Fruit fly (Drosophila melanogaster) whole organism, wandering third instar larva: ENCODE results near the gene CG12974.

Experiments used
- Abd-B ChIP-seq: fragments of >200 bp; optimal IDR thresholded peaks from 2 replicates; lab custom pipeline; 2017; ENCODE audit warnings: missing biosample characterization, missing genetic modification characterization
- CG32264 ChIP-seq: fragments of 200-800 bp; sonication (Bioruptor generic); optimal IDR thresholded peaks from 2 replicates; lab custom pipeline; 2016; ENCODE audit warnings: missing biosample characterization, missing genetic modification characterization
- CG9705 ChIP-seq: fragments of 200-800 bp; sonication (Bioruptor generic); optimal IDR thresholded peaks from 2 replicates; lab custom pipeline; 2018; ENCODE audit warnings: missing biosample characterization, mild to moderate bottlenecking, missing genetic modification characterization
- CrebA ChIP-seq: fragments of 200-800 bp; sonication (Bioruptor generic); optimal IDR thresholded peaks from 2 replicates; lab custom pipeline; 2016; ENCODE audit warnings: missing biosample characterization, mild to moderate bottlenecking, missing genetic modification characterization, borderline replicate concordance
- Dfd ChIP-seq: fragments of >200 bp; optimal IDR thresholded peaks from 2 replicates; lab custom pipeline; 2017; ENCODE audit warnings: missing biosample characterization, missing genetic modification characterization
- Dif ChIP-seq: fragments of 200-275, 200-300 bp; sonication (Bioruptor generic); optimal IDR thresholded peaks from 2 replicates; lab custom pipeline; 2018; ENCODE audit warnings: missing biosample characterization, missing genetic modification characterization; ENCODE audit not compliant: partially characterized antibody
- GATAd ChIP-seq: sonication (Bioruptor generic); optimal IDR thresholded peaks from 2 replicates; lab custom pipeline; 2016; ENCODE audit warnings: missing biosample characterization, missing genetic modification characterization
- HLH106 ChIP-seq: fragments of 200-800 bp; optimal IDR thresholded peaks from 3 replicates; lab custom pipeline; 2019; ENCODE audit warnings: missing biosample characterization, mild to moderate bottlenecking, missing genetic modification characterization, moderate library complexity
- Hnf4 ChIP-seq: fragments of 200-800 bp; sonication (Bioruptor generic); optimal IDR thresholded peaks from 2 replicates; lab custom pipeline; 2016; ENCODE audit warnings: missing biosample characterization, mild to moderate bottlenecking, missing genetic modification characterization
- Hr78 ChIP-seq: fragments of >200 bp; optimal IDR thresholded peaks from 2 replicates; lab custom pipeline; 2017; ENCODE audit warnings: missing biosample characterization, missing genetic modification characterization
- Hr83 ChIP-seq: fragments of 200-300 bp; sonication (Bioruptor generic); optimal IDR thresholded peaks from 2 replicates; lab custom pipeline; 2016; ENCODE audit warnings: missing biosample characterization, mild to moderate bottlenecking, missing genetic modification characterization, moderate library complexity; ENCODE audit not compliant: poor library complexity, severe bottlenecking
- Jra ChIP-seq: sonication (Bioruptor generic); optimal IDR thresholded peaks from 2 replicates; lab custom pipeline; 2016; ENCODE audit warnings: missing biosample characterization, missing genetic modification characterization
- Mio ChIP-seq: sonication (Bioruptor generic); optimal IDR thresholded peaks from 2 replicates; lab custom pipeline; 2016; ENCODE audit warnings: missing biosample characterization, missing genetic modification characterization
- Myc ChIP-seq: fragments of >200 bp; optimal IDR thresholded peaks from 2 replicates; lab custom pipeline; 2017
- N ChIP-seq: fragments of >200 bp; optimal IDR thresholded peaks from 2 replicates; lab custom pipeline; 2018; ENCODE audit warnings: missing biosample characterization, missing external identifiers, missing genetic modification characterization
- OdsH ChIP-seq: fragments of 200-800 bp; sonication (Bioruptor generic); optimal IDR thresholded peaks from 2 replicates; lab custom pipeline; 2016; ENCODE audit warnings: missing biosample characterization, mild to moderate bottlenecking, missing genetic modification characterization
- Rel ChIP-seq, 2 experiments: fragments of 200-800 bp; sonication (Bioruptor generic) in 1 of 2; optimal IDR thresholded peaks; 2 replicates in 1 of 2; 3 replicates in 1 of 2; lab custom pipeline; 2016 to 2019; ENCODE audit warnings: mild to moderate bottlenecking in 2 of 2, missing biosample characterization in 2 of 2, missing genetic modification characterization in 2 of 2, moderate library complexity in 1 of 2
- Sp1 ChIP-seq: fragments of 200-800 bp; sonication (Bioruptor generic); optimal IDR thresholded peaks from 3 replicates; lab custom pipeline; 2019; ENCODE audit warnings: missing biosample characterization, mild to moderate bottlenecking, missing genetic modification characterization, moderate library complexity
- Vsx2 ChIP-seq: fragments of 200-300, 225-300 bp; sonication (Bioruptor generic); optimal IDR thresholded peaks from 2 replicates; lab custom pipeline; 2018; ENCODE audit warnings: missing biosample characterization, missing genetic modification characterization; ENCODE audit not compliant: partially characterized antibody
- br ChIP-seq: fragments of 200-800 bp; sonication (Bioruptor generic); optimal IDR thresholded peaks from 2 replicates; lab custom pipeline; 2016; ENCODE audit warnings: missing biosample characterization, missing genetic modification characterization
- brk ChIP-seq: fragments of 200-800 bp; sonication (Bioruptor generic); optimal IDR thresholded peaks from 2 replicates; lab custom pipeline; 2016; ENCODE audit warnings: missing biosample characterization, mild to moderate bottlenecking, missing genetic modification characterization
- dl ChIP-seq, 2 experiments: fragments of 175-275, 200-275 bp in 1 of 2; fragments of 200-275 bp in 1 of 2; sonication (Bioruptor generic); optimal IDR thresholded peaks; lab custom pipeline; 2018; ENCODE audit warnings: mild to moderate bottlenecking in 2 of 2, missing biosample characterization in 2 of 2, missing genetic modification characterization in 2 of 2, moderate library complexity in 2 of 2; ENCODE audit not compliant: partially characterized antibody in 2 of 2, insufficient read depth in 1 of 2
- dmrt93B ChIP-seq: fragments of 200-800 bp; sonication (Bioruptor generic); optimal IDR thresholded peaks from 2 replicates; lab custom pipeline; 2018; ENCODE audit warnings: missing biosample characterization, mild to moderate bottlenecking, missing genetic modification characterization
- dsf ChIP-seq: sonication (Bioruptor generic); optimal IDR thresholded peaks from 2 replicates; lab custom pipeline; 2016; ENCODE audit warnings: missing biosample characterization, missing genetic modification characterization, borderline replicate concordance
- ey ChIP-seq: fragments of 200-800 bp; sonication (Bioruptor generic); optimal IDR thresholded peaks from 2 replicates; lab custom pipeline; 2016; ENCODE audit warnings: missing biosample characterization, missing genetic modification characterization
- foxo ChIP-seq, 2 experiments: fragments of 200-800 bp; sonication (Bioruptor generic); optimal IDR thresholded peaks; 2 replicates in 1 of 2; 3 replicates in 1 of 2; lab custom pipeline; 2016 to 2017; ENCODE audit warnings: missing biosample characterization in 2 of 2, missing genetic modification characterization in 2 of 2
- fru ChIP-seq: fragments of 200-800 bp; sonication (Bioruptor generic); optimal IDR thresholded peaks from 3 replicates; lab custom pipeline; 2016; ENCODE audit warnings: missing biosample characterization, mild to moderate bottlenecking, missing genetic modification characterization
- h ChIP-seq: fragments of 200-800 bp; sonication (Bioruptor generic); optimal IDR thresholded peaks from 3 replicates; lab custom pipeline; 2016; ENCODE audit warnings: missing biosample characterization, mild to moderate bottlenecking, missing genetic modification characterization
- jim ChIP-seq: fragments of 175-275, 200-325 bp; sonication (Bioruptor generic); optimal IDR thresholded peaks from 2 replicates; lab custom pipeline; 2016; ENCODE audit warnings: missing biosample characterization, mild to moderate bottlenecking, missing genetic modification characterization
- lola ChIP-seq: fragments of >200 bp; optimal IDR thresholded peaks from 2 replicates; lab custom pipeline; 2017; ENCODE audit warnings: missing biosample characterization, missing genetic modification characterization
- pan ChIP-seq: fragments of >200 bp; optimal IDR thresholded peaks from 2 replicates; lab custom pipeline; 2017
- psq ChIP-seq: fragments of 200-800 bp; sonication (Bioruptor generic); optimal IDR thresholded peaks from 3 replicates; lab custom pipeline; 2017; ENCODE audit warnings: missing biosample characterization, mild to moderate bottlenecking, missing genetic modification characterization, moderate library complexity
- rgr ChIP-seq: fragments of 200-800 bp; sonication (Bioruptor generic); optimal IDR thresholded peaks from 3 replicates; lab custom pipeline; 2016; ENCODE audit warnings: missing biosample characterization, mild to moderate bottlenecking, missing genetic modification characterization
- sage ChIP-seq: fragments of 200-800 bp; sonication (Bioruptor generic); optimal IDR thresholded peaks from 2 replicates; lab custom pipeline; 2016; ENCODE audit warnings: missing biosample characterization, mild to moderate bottlenecking, missing genetic modification characterization
- sv ChIP-seq: fragments of 200-800 bp; sonication (Bioruptor generic); optimal IDR thresholded peaks from 3 replicates; lab custom pipeline; 2016; ENCODE audit warnings: missing biosample characterization, missing genetic modification characterization
- tai ChIP-seq: sonication (Bioruptor generic); optimal IDR thresholded peaks from 2 replicates; lab custom pipeline; 2016; ENCODE audit warnings: missing biosample characterization, missing genetic modification characterization
- usp ChIP-seq: fragments of >200 bp; optimal IDR thresholded peaks from 2 replicates; lab custom pipeline; 2017; ENCODE audit warnings: missing biosample characterization, missing genetic modification characterization
- woc ChIP-seq: sonication (Bioruptor generic); optimal IDR thresholded peaks from 2 replicates; lab custom pipeline; 2016; ENCODE audit warnings: missing biosample characterization, mild to moderate bottlenecking, missing genetic modification characterization

Gene CG12974

DNA sequence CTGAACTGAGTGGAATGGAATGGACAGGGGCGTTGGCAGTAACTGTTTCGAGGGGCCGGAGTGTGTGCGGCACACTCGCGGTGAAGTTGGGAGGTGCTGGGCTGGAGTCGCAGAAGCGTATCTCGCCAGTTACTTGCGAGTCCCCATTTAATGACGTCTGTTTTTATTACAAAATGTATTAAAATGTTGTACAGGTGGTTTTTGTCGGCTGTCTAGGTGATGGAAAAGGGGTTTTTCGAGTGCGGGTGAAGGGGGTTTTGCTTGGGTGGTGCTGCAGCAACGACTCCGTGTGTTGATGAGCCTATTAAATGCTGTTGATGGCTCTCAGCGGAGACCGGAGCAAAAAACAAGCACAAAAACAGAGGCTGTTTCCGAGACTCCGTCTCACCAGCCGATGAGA is 34.4 kb downstream of the CG12974 start:
- TF ChIP-seq Hr83, result no peak
- TF ChIP-seq lola (GFP tag; lab: Kevin White, UChicago), result no peak
- peak; percentile 24 for TF ChIP-seq Sp1 (GFP tag; lab: Kevin White, UChicago)
- TF ChIP-seq brk, result no peak
- peak; percentile 33 for TF ChIP-seq psq
- no peak for TF ChIP-seq usp (GFP tag; lab: Kevin White, UChicago)
- TF ChIP-seq Hnf4 (GFP tag; lab: Kevin White, UChicago), result peak; percentile 21
- peak in 1 of 2 experiments; percentile 57 for TF ChIP-seq foxo (GFP tag; optimal IDR thresholded peaks at IDR 0.05; lab: Kevin White, UChicago)
- no peak for TF ChIP-seq dl (GFP tag; optimal IDR thresholded peaks at IDR 0.05; lab: Kevin White, UChicago; ENCODE audit: insufficient read depth in 1 of 2, partially characterized antibody in 2 of 2)
- TF ChIP-seq Myc, result no peak
- no peak for TF ChIP-seq tai (GFP tag; lab: Kevin White, UChicago)
- peak; percentile 10 for TF ChIP-seq dmrt93B (GFP tag; lab: Kevin White, UChicago)
- peak; percentile 70 for TF ChIP-seq fru (GFP tag; lab: Kevin White, UChicago)
- TF ChIP-seq CG32264 (GFP tag; lab: Kevin White, UChicago), result no peak
- TF ChIP-seq GATAd (GFP tag; lab: Kevin White, UChicago), result no peak
- TF ChIP-seq jim, result no peak
- no peak for TF ChIP-seq Abd-B
- TF ChIP-seq sv (GFP tag; lab: Kevin White, UChicago), result no peak
- no peak for TF ChIP-seq Hr78 (GFP tag; lab: Kevin White, UChicago)
- no peak for TF ChIP-seq pan (lab: Kevin White, UChicago)
- TF ChIP-seq Vsx2 (GFP tag; lab: Kevin White, UChicago), result no peak
- TF ChIP-seq br (GFP tag; lab: Kevin White, UChicago), result peak; percentile 64
- peak; percentile 37 for TF ChIP-seq HLH106 (tag; lab: Kevin White, UChicago)
- TF ChIP-seq sage (GFP tag; lab: Kevin White, UChicago), result no peak
- TF ChIP-seq Rel (GFP tag; optimal IDR thresholded peaks at IDR 0.05; lab: Kevin White, UChicago), result no peak
- TF ChIP-seq Rel (tag; optimal IDR thresholded peaks at IDR 0.05; lab: Kevin White, UChicago), result no peak
- no peak for TF ChIP-seq N (GFP tag; lab: Kevin White, UChicago)
- TF ChIP-seq ey (GFP tag; lab: Kevin White, UChicago), result peak; percentile 49
- TF ChIP-seq dsf (GFP tag; lab: Kevin White, UChicago), result no peak
- TF ChIP-seq OdsH (GFP tag; lab: Kevin White, UChicago), result peak; percentile 40
- no peak for TF ChIP-seq Dfd (GFP tag; lab: Kevin White, UChicago)
- TF ChIP-seq h, result peak; percentile 61
- peak; percentile 41 for TF ChIP-seq woc (GFP tag; lab: Kevin White, UChicago)
- TF ChIP-seq CrebA (GFP tag; lab: Kevin White, UChicago), result no peak
- TF ChIP-seq Mio, result no peak
- TF ChIP-seq Jra (GFP tag; lab: Kevin White, UChicago), result no peak
- TF ChIP-seq CG9705, result no peak
- TF ChIP-seq rgr (GFP tag; lab: Kevin White, UChicago), result peak; percentile 51
- TF ChIP-seq Dif (GFP tag; lab: Kevin White, UChicago), result no peak

DNA sequence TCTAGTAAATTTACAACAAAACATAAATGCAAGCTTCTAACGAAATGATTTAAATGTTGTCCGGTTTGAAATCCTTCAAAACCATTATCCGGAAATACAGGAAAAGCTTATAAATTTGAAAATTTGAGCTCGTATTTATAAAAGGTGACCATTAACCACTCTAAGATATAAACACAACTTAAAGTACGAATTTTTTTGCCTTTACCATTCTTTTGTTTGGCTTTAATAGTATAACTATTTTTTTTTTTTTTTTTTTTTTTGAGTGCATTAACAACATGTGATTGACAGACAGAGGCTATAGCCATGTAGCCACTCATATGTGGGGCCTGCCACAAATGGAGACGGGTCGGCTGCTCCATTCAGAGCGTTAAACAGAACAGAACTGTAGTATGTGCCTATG is 42.3 kb downstream of the CG12974 start:
- TF ChIP-seq Hr83 (no peak), woc (GFP tag; lab: Kevin White, UChicago) (no peak), Sp1 (GFP tag; lab: Kevin White, UChicago) (no peak), br (GFP tag; lab: Kevin White, UChicago) (no peak), dl (GFP tag; optimal IDR thresholded peaks at IDR 0.05; lab: Kevin White, UChicago; ENCODE audit: insufficient read depth in 1 of 2, partially characterized antibody in 2 of 2) (no peak), CG32264 (GFP tag; lab: Kevin White, UChicago) (no peak), N (GFP tag; lab: Kevin White, UChicago) (no peak), psq (no peak), dsf (GFP tag; lab: Kevin White, UChicago) (no peak), HLH106 (tag; lab: Kevin White, UChicago) (no peak), pan (lab: Kevin White, UChicago) (no peak), sage (GFP tag; lab: Kevin White, UChicago) (no peak), Vsx2 (GFP tag; lab: Kevin White, UChicago) (no peak)
- TF ChIP-seq, all 38 proteins: peak for 0
